Worm (Caenorhabditis elegans) whole organism, young adult: ENCODE results near the gene nsph-3.1.

Source experiments
- B0019.2 ChIP-seq: fragments of 200-800 bp; sonication (Bioruptor generic); conservative IDR thresholded peaks from 2 replicates; pipeline ENCODE4 v1.3.6; 2022; ENCODE audit warnings: missing genetic modification reagents, missing genetic modification characterization, missing compliant biosample characterization
- B0035.1 ChIP-seq: sonication (generic microtip); optimal IDR thresholded peaks from 2 replicates; lab custom pipeline; 2016; ENCODE audit warnings: missing genetic modification characterization, mild to moderate bottlenecking, missing compliant biosample characterization, missing genotype, missing genetic modification reagents
- B0261.1 ChIP-seq: sonication (generic microtip); optimal IDR thresholded peaks from 2 replicates; lab custom pipeline; 2016; ENCODE audit warnings: mild to moderate bottlenecking, missing genetic modification characterization, moderate library complexity, missing compliant biosample characterization
- C06A6.2 ChIP-seq: fragments of 200-800 bp; sonication (Bioruptor generic); conservative IDR thresholded peaks from 2 replicates; pipeline ENCODE4 v1.3.6; 2022; ENCODE audit warnings: missing genetic modification characterization, missing compliant biosample characterization
- C17E4.6 ChIP-seq: fragments of 200-800 bp; sonication (Bioruptor generic); IDR thresholded peaks from 2 replicates; pipeline ENCODE4 v1.3.6; 2022; ENCODE audit warnings: missing genetic modification reagents, missing genetic modification characterization, missing compliant biosample characterization
- F33H1.4 ChIP-seq: fragments of 200-800 bp; sonication (Bioruptor generic); IDR thresholded peaks from 2 replicates; pipeline ENCODE4 v1.3.6; 2022; ENCODE audit warnings: missing genetic modification reagents, missing genetic modification characterization, missing compliant biosample characterization
- Y56A3A.18 ChIP-seq: fragments of 200-800 bp; sonication (Bioruptor generic); IDR thresholded peaks from 2 replicates; pipeline ENCODE4 v1.3.6; 2022; ENCODE audit warnings: missing genetic modification reagents, missing genetic modification characterization, missing compliant biosample characterization
- akir-1 ChIP-seq: fragments of 200-800 bp; sonication (Bioruptor generic); optimal IDR thresholded peaks from 2 replicates; lab custom pipeline; 2018; ENCODE audit warnings: mild to moderate bottlenecking, missing genetic modification characterization, moderate library complexity, missing compliant biosample characterization
- aptf-2 ChIP-seq: fragments of 200-800 bp; sonication (Bioruptor generic); conservative IDR thresholded peaks from 2 replicates; pipeline ENCODE4 v1.3.6; 2022; ENCODE audit warnings: missing genetic modification reagents, missing genetic modification characterization, missing compliant biosample characterization
- attf-6 ChIP-seq: fragments of 200-800 bp; sonication (Bioruptor generic); IDR thresholded peaks from 2 replicates; pipeline ENCODE4 v1.3.6; 2022; ENCODE audit warnings: missing genetic modification reagents, missing genetic modification characterization, missing compliant biosample characterization
- bed-1 ChIP-seq: fragments of 200-800 bp; sonication (Bioruptor generic); IDR thresholded peaks from 2 replicates; pipeline ENCODE4 v1.3.6; 2022; ENCODE audit warnings: missing genetic modification reagents, missing genetic modification characterization, missing compliant biosample characterization
- bed-2 ChIP-seq: fragments of 200-800 bp; sonication (Bioruptor generic); IDR thresholded peaks from 2 replicates; pipeline ENCODE4 v1.3.6; 2022; ENCODE audit warnings: missing genetic modification reagents, missing genetic modification characterization, missing compliant biosample characterization
- cebp-2 ChIP-seq: fragments of 200-800 bp; sonication (Bioruptor generic); IDR thresholded peaks from 2 replicates; pipeline ENCODE4 v1.3.6; 2022; ENCODE audit warnings: missing genetic modification characterization, missing compliant biosample characterization
- ceh-100 ChIP-seq: fragments of 200-800 bp; sonication (Bioruptor generic); IDR thresholded peaks from 2 replicates; pipeline ENCODE4 v1.3.6; 2022; ENCODE audit warnings: missing genetic modification reagents, missing genetic modification characterization, missing compliant biosample characterization
- ceh-27 ChIP-seq: fragments of 200-800 bp; sonication (Bioruptor generic); optimal IDR thresholded peaks from 2 replicates; lab custom pipeline; 2018; ENCODE audit warnings: mild to moderate bottlenecking, missing genetic modification characterization, moderate library complexity, missing compliant biosample characterization
- ceh-58 ChIP-seq: fragments of 200-800 bp; sonication (Bioruptor generic); IDR thresholded peaks from 2 replicates; pipeline ENCODE4 v1.3.6; 2022; ENCODE audit warnings: missing genetic modification characterization, missing compliant biosample characterization
- ceh-79 ChIP-seq: sonication (generic microtip); optimal IDR thresholded peaks from 2 replicates; lab custom pipeline; 2017; ENCODE audit warnings: mild to moderate bottlenecking, missing genetic modification characterization, missing compliant biosample characterization
- ceh-91 ChIP-seq: fragments of 200-800 bp; sonication (Bioruptor generic); IDR thresholded peaks from 2 replicates; pipeline ENCODE4 v1.3.6; 2022; ENCODE audit warnings: missing genetic modification reagents, missing genetic modification characterization, missing compliant biosample characterization
- dox-1 ChIP-seq: fragments of 200-800 bp; sonication (Bioruptor generic); IDR thresholded peaks from 2 replicates; pipeline ENCODE4 v1.3.6; 2022; ENCODE audit warnings: missing genetic modification reagents, missing genetic modification characterization, missing compliant biosample characterization
- dpff-1 ChIP-seq: sonication (generic microtip); optimal IDR thresholded peaks from 2 replicates; lab custom pipeline; 2017; ENCODE audit warnings: mild to moderate bottlenecking, missing genetic modification characterization, missing compliant biosample characterization
- dpl-1 ChIP-seq: fragments of 150-350 bp; optimal IDR thresholded peaks from 2 replicates; lab custom pipeline; 2014; ENCODE audit warnings: missing biosample characterization, missing genetic modification reagents, missing genetic modification characterization
- egl-18 ChIP-seq: fragments of 200-800 bp; sonication (Bioruptor generic); IDR thresholded peaks from 2 replicates; pipeline ENCODE4 v1.3.6; 2022; ENCODE audit warnings: missing genetic modification reagents, missing genetic modification characterization, missing compliant biosample characterization
- ets-4 ChIP-seq: fragments of 200-800 bp; sonication (Bioruptor generic); optimal IDR thresholded peaks from 2 replicates; lab custom pipeline; 2018; ENCODE audit warnings: mild to moderate bottlenecking, missing genetic modification characterization, missing compliant biosample characterization
- gei-17 ChIP-seq: fragments of 200-800 bp; sonication (Bioruptor generic); optimal IDR thresholded peaks from 2 replicates; lab custom pipeline; 2018; ENCODE audit warnings: mild to moderate bottlenecking, missing genetic modification characterization, missing compliant biosample characterization
- hmg-1.2 ChIP-seq: fragments of 200-800 bp; sonication (Bioruptor generic); IDR thresholded peaks from 2 replicates; pipeline ENCODE4 v1.3.6; 2022; ENCODE audit warnings: missing genetic modification reagents, missing genetic modification characterization, missing compliant biosample characterization
- hrde-1 ChIP-seq: sonication (generic microtip); optimal IDR thresholded peaks from 2 replicates; lab custom pipeline; 2016; ENCODE audit warnings: missing genetic modification characterization, mild to moderate bottlenecking, missing compliant biosample characterization, moderate library complexity, missing genotype, missing genetic modification reagents, borderline replicate concordance
- lag-1 ChIP-seq: fragments of 200-800 bp; sonication (Bioruptor generic); IDR thresholded peaks from 2 replicates; pipeline ENCODE4 v1.3.6; 2022; ENCODE audit warnings: missing genetic modification reagents, missing genetic modification characterization, missing compliant biosample characterization
- let-526 ChIP-seq: fragments of 200-800 bp; sonication (Bioruptor generic); IDR thresholded peaks from 2 replicates; pipeline ENCODE4 v1.3.6; 2022; ENCODE audit warnings: missing genetic modification reagents, missing genetic modification characterization, missing compliant biosample characterization
- let-607 ChIP-seq, 2 experiments: fragments of 200-800 bp in 1 of 2; sonication (Bioruptor generic) in 1 of 2; sonication (generic microtip) in 1 of 2; optimal IDR thresholded peaks; 2 replicates each; lab custom pipeline; 2016 to 2018; ENCODE audit warnings: mild to moderate bottlenecking in 2 of 2, missing compliant biosample characterization in 2 of 2, missing genetic modification characterization in 2 of 2, moderate library complexity in 2 of 2, missing genotype in 1 of 2
- lin-35 ChIP-seq, 3 experiments: fragments of 150-350 bp in 2 of 3; sonication (generic microtip) in 1 of 3; optimal IDR thresholded peaks; 2 replicates each; lab custom pipeline; 2014 to 2018; ENCODE audit warnings: missing biosample characterization in 3 of 3, missing genetic modification characterization in 3 of 3, missing genetic modification reagents in 3 of 3
- lsy-27 ChIP-seq: sonication (generic microtip); optimal IDR thresholded peaks from 2 replicates; lab custom pipeline; 2017; ENCODE audit warnings: missing genetic modification characterization, mild to moderate bottlenecking, missing compliant biosample characterization, antibody characterized with exemption, missing genotype, borderline replicate concordance; ENCODE audit not compliant: insufficient read depth
- madf-10 ChIP-seq: sonication (generic microtip); optimal IDR thresholded peaks from 2 replicates; lab custom pipeline; 2016; ENCODE audit warnings: mild to moderate bottlenecking, missing genetic modification characterization, missing compliant biosample characterization
- madf-3 ChIP-seq: fragments of 200-800 bp; sonication (Bioruptor generic); IDR thresholded peaks from 2 replicates; pipeline ENCODE4 v1.3.6; 2022; ENCODE audit warnings: missing genetic modification reagents, missing genetic modification characterization, missing compliant biosample characterization
- madf-6 ChIP-seq: fragments of 200-800 bp; sonication (Bioruptor generic); IDR thresholded peaks from 2 replicates; pipeline ENCODE4 v1.3.6; 2022; ENCODE audit warnings: missing genetic modification reagents, missing genetic modification characterization, missing compliant biosample characterization
- mcd-1 ChIP-seq: fragments of 200-800 bp; sonication (Bioruptor generic); IDR thresholded peaks from 2 replicates; pipeline ENCODE4 v1.3.6; 2022; ENCODE audit warnings: missing genetic modification reagents, missing genetic modification characterization, missing compliant biosample characterization
- pbrm-1 ChIP-seq: fragments of 200-800 bp; sonication (Bioruptor generic); IDR thresholded peaks from 2 replicates; pipeline ENCODE4 v1.3.6; 2022; ENCODE audit warnings: missing genetic modification reagents, missing genetic modification characterization, missing compliant biosample characterization
- pha-4 ChIP-seq: fragments of 150-350 bp; sonication (generic microtip); optimal IDR thresholded peaks from 2 replicates; lab custom pipeline; 2014; ENCODE audit warnings: missing biosample characterization, missing genetic modification reagents, missing genetic modification characterization
- repo-1 ChIP-seq: sonication (generic microtip); optimal IDR thresholded peaks from 2 replicates; lab custom pipeline; 2017; ENCODE audit warnings: mild to moderate bottlenecking, missing genetic modification characterization, missing compliant biosample characterization
- sdz-38 ChIP-seq: sonication (generic microtip); optimal IDR thresholded peaks from 2 replicates; lab custom pipeline; 2016; ENCODE audit warnings: missing genotype, missing genetic modification characterization, missing compliant biosample characterization
- sea-2 ChIP-seq: fragments of 200-800 bp; sonication (Bioruptor generic); IDR thresholded peaks from 2 replicates; pipeline ENCODE4 v1.3.6; 2022; ENCODE audit warnings: missing genetic modification characterization, missing compliant biosample characterization
- snpc-3.4 ChIP-seq: sonication (generic microtip); optimal IDR thresholded peaks from 2 replicates; lab custom pipeline; 2017; ENCODE audit warnings: missing genetic modification characterization, mild to moderate bottlenecking, missing compliant biosample characterization, antibody characterized with exemption, moderate library complexity, missing genotype, missing genetic modification reagents
- somi-1 ChIP-seq: fragments of 200-800 bp; sonication (Bioruptor generic); optimal IDR thresholded peaks from 2 replicates; lab custom pipeline; 2018; ENCODE audit warnings: mild to moderate bottlenecking, missing genetic modification characterization, missing compliant biosample characterization
- tbp1 ChIP-seq: fragments of 200-800 bp; sonication (Bioruptor generic); optimal IDR thresholded peaks from 2 replicates; lab custom pipeline; 2018; ENCODE audit warnings: mild to moderate bottlenecking, missing genetic modification characterization, missing compliant biosample characterization
- xnd-1 ChIP-seq: sonication (generic microtip); optimal IDR thresholded peaks from 2 replicates; lab custom pipeline; 2016; ENCODE audit warnings: missing genotype, missing genetic modification reagents, missing genetic modification characterization, missing compliant biosample characterization
- ztf-25 ChIP-seq: fragments of 200-800 bp; sonication (Bioruptor generic); IDR thresholded peaks from 2 replicates; pipeline ENCODE4 v1.3.6; 2022; ENCODE audit warnings: missing genetic modification reagents, missing genetic modification characterization, missing compliant biosample characterization
- ztf-26 ChIP-seq: sonication (generic microtip); optimal IDR thresholded peaks from 2 replicates; lab custom pipeline; 2017; ENCODE audit warnings: missing genetic modification characterization, missing compliant biosample characterization
- ztf-28 ChIP-seq: fragments of 200-800 bp; sonication (Bioruptor generic); IDR thresholded peaks from 2 replicates; pipeline ENCODE4 v1.3.6; 2022; ENCODE audit warnings: missing genetic modification reagents, missing genetic modification characterization, missing compliant biosample characterization

The nsph-3.1 gene

DNA sequence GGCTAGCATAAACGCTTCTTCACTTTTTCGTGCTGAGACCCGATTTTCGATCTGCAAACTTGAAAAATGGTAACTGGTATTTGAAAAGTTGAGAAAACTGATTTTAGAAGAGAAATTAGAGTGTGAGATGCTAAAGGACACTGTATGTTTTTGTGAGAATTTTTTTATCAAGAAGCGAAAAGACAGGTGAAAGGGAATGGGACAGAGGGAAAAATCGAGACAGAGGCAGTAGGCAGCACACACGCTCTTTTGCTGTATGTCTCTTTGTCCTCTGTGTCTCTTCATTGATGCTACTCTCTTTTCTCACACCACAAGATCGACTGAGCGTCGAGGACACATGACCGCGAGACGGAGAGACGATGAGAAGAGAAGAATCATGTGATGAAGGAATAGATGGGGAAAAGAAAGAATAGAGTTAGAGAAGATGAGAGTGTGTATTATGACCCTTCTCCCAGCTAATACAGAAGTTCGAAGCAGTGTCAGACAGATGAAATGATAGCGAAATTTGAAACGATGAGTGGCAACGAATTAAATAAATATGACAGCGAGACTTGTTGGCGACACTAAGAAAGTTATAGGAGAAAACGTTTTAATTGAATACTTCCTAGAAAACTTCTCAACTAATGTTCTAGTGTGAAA, 13.6 kb upstream of the nsph-3.1 start, which contains the start of gene lgg-2:
Gene lgg-2, minus strand, starts transcription at position 51 of the 639 bp plus-strand sequence.
- peak; percentile 42; the same call in 1 of the 2 replicates for TF ChIP-seq Y56A3A.18 (GFP tag; lab: Robert Waterston, UW)
- no peak for TF ChIP-seq sea-2 (GFP tag; lab: Robert Waterston, UW)
- TF ChIP-seq ztf-26 (tag; lab: Kevin White, UChicago), result peak; percentile 84
- TF ChIP-seq ceh-91 (GFP tag; lab: Robert Waterston, UW), result no peak
- TF ChIP-seq C17E4.6 (GFP tag; lab: Robert Waterston, UW), result 0 out of 2 replicates have a peak, but pooled peaks have one; percentile 8
- no peak for TF ChIP-seq snpc-3.4
- no peak for TF ChIP-seq lsy-27
- no peak for TF ChIP-seq xnd-1 (tag; lab: Kevin White, UChicago)
- no peak for TF ChIP-seq aptf-2
- peak; percentile 76 for TF ChIP-seq dox-1 (GFP tag; lab: Robert Waterston, UW)
- no peak for TF ChIP-seq ceh-58
- no peak for TF ChIP-seq ztf-25 (GFP tag; lab: Robert Waterston, UW)
- TF ChIP-seq B0035.1, result peak; percentile 35
- TF ChIP-seq dpl-1, result no peak
- TF ChIP-seq ceh-100 (GFP tag; lab: Robert Waterston, UW), result peak; percentile 50
- peak in 2 of 3 experiments; percentile 31 to 92 for TF ChIP-seq lin-35 (GFP tag; optimal IDR thresholded peaks at IDR 0.05; lab: Kevin White, UChicago)
- peak; percentile 94 for TF ChIP-seq ceh-27 (GFP tag; lab: Kevin White, UChicago)
- no peak for TF ChIP-seq sdz-38 (tag; lab: Kevin White, UChicago)
- peak; percentile 80 for TF ChIP-seq mcd-1 (GFP tag; lab: Robert Waterston, UW)
- no peak for TF ChIP-seq B0019.2 (GFP tag; lab: Robert Waterston, UW)
- no peak for TF ChIP-seq dpff-1 (tag; lab: Kevin White, UChicago)
- TF ChIP-seq somi-1 (GFP tag; lab: Kevin White, UChicago), result peak; percentile 95
- 0 out of 2 replicates have a peak, but pooled peaks have one; percentile 9 for TF ChIP-seq madf-6
- TF ChIP-seq bed-2 (GFP tag; lab: Robert Waterston, UW), result no peak
- no peak for TF ChIP-seq attf-6 (GFP tag; lab: Robert Waterston, UW)
- TF ChIP-seq let-526 (GFP tag; lab: Robert Waterston, UW), result peak; percentile 28; the same call in 1 of the 2 replicates
- TF ChIP-seq ceh-79 (tag; lab: Kevin White, UChicago), result no peak
- peak; percentile 77; the same call in 1 of the 2 replicates for TF ChIP-seq pbrm-1 (GFP tag; lab: Robert Waterston, UW)
- no peak for TF ChIP-seq egl-18 (GFP tag; lab: Robert Waterston, UW)
- TF ChIP-seq madf-3 (GFP tag; lab: Robert Waterston, UW), result 0 out of 2 replicates have a peak, but pooled peaks have one; percentile 64
- TF ChIP-seq madf-10 (tag; lab: Kevin White, UChicago), result peak; percentile 85
- no peak for TF ChIP-seq bed-1 (GFP tag; lab: Robert Waterston, UW)
- TF ChIP-seq F33H1.4 (GFP tag; lab: Robert Waterston, UW), result peak; percentile 32
- peak; percentile 47 for TF ChIP-seq repo-1 (tag; lab: Kevin White, UChicago)
- TF ChIP-seq lag-1 (GFP tag; lab: Robert Waterston, UW), result no peak
- no peak for TF ChIP-seq cebp-2 (GFP tag; lab: Robert Waterston, UW)
- TF ChIP-seq C06A6.2 (GFP tag; lab: Robert Waterston, UW), result peak; percentile 90
- TF ChIP-seq gei-17 (GFP tag; lab: Kevin White, UChicago), result peak; percentile 67
- TF ChIP-seq tbp1, result peak; percentile 60
- TF ChIP-seq pha-4, result peak; percentile 67
- no peak for TF ChIP-seq hrde-1 (tag; lab: Kevin White, UChicago)
- TF ChIP-seq ets-4 (GFP tag; lab: Kevin White, UChicago), result peak; percentile 48
- peak; percentile 9 for TF ChIP-seq B0261.1 (tag; lab: Kevin White, UChicago)
- TF ChIP-seq akir-1 (GFP tag; lab: Kevin White, UChicago), result no peak
- TF ChIP-seq hmg-1.2 (GFP tag; lab: Robert Waterston, UW), result peak; percentile 85
- peak; percentile 69 to 87 for TF ChIP-seq let-607 (tag; optimal IDR thresholded peaks at IDR 0.05; lab: Kevin White, UChicago)
- no peak for TF ChIP-seq ztf-28
